Fruit fly (Drosophila melanogaster): ENCODE results near the gene CG6959.

The CG6959 gene

DNA sequence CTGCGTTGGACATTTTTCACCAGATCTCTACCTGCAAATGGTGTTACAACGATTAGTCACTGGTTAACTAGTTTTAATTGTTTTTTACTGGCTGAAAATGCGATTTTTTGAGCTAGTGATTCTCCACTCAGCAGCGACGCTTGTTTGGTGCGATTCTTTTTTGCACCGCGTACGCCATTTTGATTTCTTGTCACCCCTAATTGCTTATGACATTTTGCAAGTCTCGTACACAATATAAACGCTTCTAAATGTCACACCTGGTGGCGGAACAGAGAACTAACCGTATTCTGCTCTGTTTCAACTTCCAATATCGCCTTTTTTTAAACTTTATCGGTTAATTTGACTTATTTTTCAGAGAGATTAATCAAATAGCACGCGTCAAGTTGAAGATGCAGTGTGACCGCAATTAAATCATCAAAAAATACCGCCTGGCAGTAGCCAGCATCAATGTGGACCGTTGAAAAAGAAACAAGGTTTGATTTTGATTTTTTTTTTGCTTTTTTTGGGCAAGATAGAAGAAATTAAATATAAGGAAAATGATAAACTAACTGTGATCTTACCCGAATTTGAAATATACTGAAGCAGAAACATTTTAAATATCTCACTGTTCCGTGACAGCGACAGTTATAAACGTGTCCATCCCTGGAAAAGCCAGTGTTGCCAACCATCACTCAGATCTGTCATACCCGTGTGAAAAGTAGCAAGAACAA, 50.2 kb downstream of the CG6959 start, which contains the start of the genes COX5A and glo (continued):
- TF ChIP-seq CG31627 (GFP tag; optimal IDR thresholded peaks at IDR 0.05) (peak; percentile 80), topi (GFP tag; optimal IDR thresholded peaks at IDR 0.05) (peak; percentile 57), acj6 (GFP tag; optimal IDR thresholded peaks at IDR 0.05) (peak; percentile 54), CG15336 (GFP tag; IDR thresholded peaks at IDR 0.05) (peak; percentile 67), vri (GFP tag; optimal IDR thresholded peaks at IDR 0.05) (peak; percentile 88), Gug (GFP tag; IDR thresholded peaks at IDR 0.05) (no peak), Lpt (GFP tag; optimal IDR thresholded peaks at IDR 0.05) (peak; percentile 50), CG7368 (GFP tag; optimal IDR thresholded peaks at IDR 0.05) (no peak), CG8319 (GFP tag; optimal IDR thresholded peaks at IDR 0.05) (no peak)

DNA sequence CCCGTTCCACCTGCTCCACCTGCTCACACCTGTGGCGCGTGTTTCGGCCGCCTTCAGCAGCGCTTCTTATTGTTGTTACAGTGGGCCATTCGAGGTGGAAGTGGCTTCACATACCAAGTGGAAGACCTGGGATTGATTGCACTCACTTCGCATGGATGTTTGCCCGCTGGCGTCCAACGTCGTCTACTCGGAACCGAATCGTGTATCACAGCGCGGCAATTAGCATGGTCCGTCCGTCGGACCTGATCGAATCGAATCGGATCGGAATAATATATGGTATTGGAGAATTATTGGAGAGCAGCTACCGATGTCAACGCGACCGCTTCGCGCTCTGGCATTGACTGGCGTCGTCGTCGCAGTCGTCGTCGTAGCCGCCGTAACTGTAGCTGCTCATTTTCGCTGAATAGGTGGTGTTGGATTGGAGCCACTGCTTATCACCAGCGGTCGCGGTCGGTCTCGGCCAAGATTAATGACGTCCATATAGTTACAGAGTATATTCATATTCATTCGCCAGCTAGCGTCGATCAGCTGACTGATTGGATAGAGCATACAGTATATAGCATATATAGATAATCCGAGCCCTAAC, 56.3 kb downstream of the CG6959 start, which contains the start of gene ClC-a:
Gene ClC-a, minus strand, starts transcription at position 327 of the 586 bp plus-strand sequence.
- TF ChIP-seq OdsH (GFP tag; optimal IDR thresholded peaks at IDR 0.05), result no peak
- TF ChIP-seq CG9139 (GFP tag; optimal IDR thresholded peaks at IDR 0.05), result no peak
- TF ChIP-seq Eip78C (GFP tag), result peak; percentile 40
- no peak for TF ChIP-seq CG15336 (GFP tag; IDR thresholded peaks at IDR 0.05)
- peak; percentile 24 for TF ChIP-seq vri (GFP tag; optimal IDR thresholded peaks at IDR 0.05)
- TF ChIP-seq ss (GFP tag; optimal IDR thresholded peaks at IDR 0.05), result peak; percentile 16 to 20
- TF ChIP-seq svp (GFP tag), result peak; percentile 81
- peak; percentile 12 for TF ChIP-seq Sox14 (GFP tag; optimal IDR thresholded peaks at IDR 0.05)

DNA sequence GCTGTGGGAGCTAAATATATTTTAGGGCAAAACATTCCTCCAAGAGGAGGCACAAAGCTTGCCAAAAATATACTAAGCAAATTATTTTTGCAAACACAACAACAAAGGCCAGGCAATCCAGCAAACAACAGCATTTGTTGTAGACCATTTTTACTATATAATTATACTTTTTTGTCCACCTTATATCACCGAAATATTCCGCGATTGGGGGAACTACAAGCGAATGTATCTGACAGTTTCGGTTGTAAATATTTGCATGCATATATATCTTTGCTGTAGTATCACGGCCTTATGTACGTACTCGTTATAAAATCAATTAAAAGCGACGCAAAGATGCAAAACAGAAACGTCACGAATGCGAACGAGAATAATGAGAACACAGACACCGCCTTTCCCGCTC, 56.8 kb downstream of the CG6959 start:
- TF ChIP-seq pdm3 (GFP tag; optimal IDR thresholded peaks at IDR 0.05), result no peak
- TF ChIP-seq fkh (GFP tag; optimal IDR thresholded peaks at IDR 0.05), result peak; percentile 15

dm6 chr3R:11810831-11811484, 58.3 kb downstream of the CG6959 start:
- TF ChIP-seq Hr4 (GFP tag; optimal IDR thresholded peaks at IDR 0.05), result no peak
- no peak for TF ChIP-seq Eip75B (GFP tag; optimal IDR thresholded peaks at IDR 0.05)
- TF ChIP-seq svp (GFP tag), result peak; percentile 89
- TF ChIP-seq CG11902 (GFP tag; optimal IDR thresholded peaks at IDR 0.05), result no peak
- no peak for TF ChIP-seq Gug (GFP tag; IDR thresholded peaks at IDR 0.05)
- no peak for TF ChIP-seq fd85E (GFP tag; optimal IDR thresholded peaks at IDR 0.05)
- no peak for TF ChIP-seq lz (GFP tag; optimal IDR thresholded peaks at IDR 0.05)
- peak; percentile 20 for TF ChIP-seq vri (GFP tag; optimal IDR thresholded peaks at IDR 0.05)

dm6 chr3R:11809620-11810019, 59.6 kb downstream of the CG6959 start:
- TF ChIP-seq CG3032 (tag; optimal IDR thresholded peaks at IDR 0.05) (no peak), fkh (GFP tag; optimal IDR thresholded peaks at IDR 0.05) (peak; percentile 57)

dm6 chr3R:11807641-11808040, 61.6 kb downstream of the CG6959 start:
- TF ChIP-seq Eip78C (GFP tag) (peak; percentile 66), achi (GFP tag; optimal IDR thresholded peaks at IDR 0.05) (no peak), Eip93F (GFP tag; optimal IDR thresholded peaks at IDR 0.05) (no peak)

DNA sequence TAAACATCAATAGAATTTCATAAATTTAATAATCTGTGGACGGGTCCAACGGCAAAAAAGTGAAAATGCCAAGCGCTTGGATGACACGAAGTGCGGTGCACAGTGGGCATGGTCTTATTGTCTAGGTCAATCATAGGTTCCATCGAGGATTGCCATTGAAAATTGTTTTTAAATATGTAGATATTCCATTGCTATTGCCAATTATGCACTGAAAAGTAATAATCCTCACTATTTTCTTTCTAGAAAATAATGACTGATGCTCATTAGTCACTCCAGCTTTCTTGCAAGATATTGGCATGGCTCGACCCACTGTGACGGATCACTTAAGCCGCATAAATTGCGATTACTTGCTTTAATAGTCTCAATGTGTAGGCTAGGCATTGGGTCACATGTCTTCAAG, 62.5 kb downstream of the CG6959 start:
- TF ChIP-seq Hr4 (GFP tag; optimal IDR thresholded peaks at IDR 0.05), result peak; percentile 60
- TF ChIP-seq svp (GFP tag), result peak; percentile 69
- peak; percentile 27 for TF ChIP-seq spab (GFP tag; optimal IDR thresholded peaks at IDR 0.05)
- peak; percentile 44 for TF ChIP-seq CG6808 (GFP tag; optimal IDR thresholded peaks at IDR 0.05)
- TF ChIP-seq CG6792 (GFP tag; optimal IDR thresholded peaks at IDR 0.05), result peak; percentile 48
- TF ChIP-seq CG9139 (GFP tag; optimal IDR thresholded peaks at IDR 0.05), result no peak
- TF ChIP-seq fd59A (GFP tag; optimal IDR thresholded peaks at IDR 0.05), result peak; percentile 45
- TF ChIP-seq CG6163 (GFP tag; IDR thresholded peaks at IDR 0.05), result peak; percentile 68
- peak; percentile 51 for TF ChIP-seq CG3919 (GFP tag; optimal IDR thresholded peaks at IDR 0.05)
- peak; percentile 11 for TF ChIP-seq Sox15 (GFP tag; optimal IDR thresholded peaks at IDR 0.05)
- peak; percentile 14 for TF ChIP-seq CG8319 (GFP tag; optimal IDR thresholded peaks at IDR 0.05)
- peak in 1 of 2 experiments; percentile 30 for TF ChIP-seq ss (GFP tag; optimal IDR thresholded peaks at IDR 0.05)
- TF ChIP-seq CG34406 (GFP tag; optimal IDR thresholded peaks at IDR 0.05), result peak; percentile 38
- peak; percentile 51 for TF ChIP-seq CG11762 (GFP tag; optimal IDR thresholded peaks at IDR 0.05; ENCODE audit: insufficient read depth)
- TF ChIP-seq CG6854 (GFP tag; optimal IDR thresholded peaks at IDR 0.05), result no peak
- no peak for TF ChIP-seq CG11902 (GFP tag; optimal IDR thresholded peaks at IDR 0.05)
- TF ChIP-seq CG32006 (GFP tag; optimal IDR thresholded peaks at IDR 0.05), result peak; percentile 62
- TF ChIP-seq vri (GFP tag; optimal IDR thresholded peaks at IDR 0.05), result peak; percentile 7
- TF ChIP-seq CG6276 (GFP tag; optimal IDR thresholded peaks at IDR 0.05), result peak; percentile 37

All from whole organism, prepupa.